Fruit fly (Drosophila melanogaster): ENCODE data around the gene CG42692.

The CG42692 gene

DNA sequence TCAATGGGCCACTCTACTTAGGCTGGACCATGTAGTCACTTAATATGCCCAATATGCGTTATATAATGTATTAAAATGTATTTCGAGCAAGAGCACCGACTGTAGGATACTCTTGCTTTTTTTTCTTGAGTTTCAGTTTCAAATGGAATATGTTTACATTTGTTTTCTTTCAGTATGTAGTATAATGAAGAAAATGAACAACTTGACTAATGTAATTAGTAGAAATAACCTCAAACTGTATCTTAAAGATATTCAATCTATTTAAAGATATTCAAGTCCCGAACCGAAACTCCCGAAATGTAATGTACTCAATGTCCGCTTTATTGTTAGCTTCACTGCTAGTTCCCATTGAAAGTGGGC lies 16.8 kb downstream of the CG42692 start (continued):
- TF ChIP-seq amos (GFP tag; IDR thresholded peaks at IDR 0.05; ENCODE audit: partially characterized antibody): no peak
- no peak for TF ChIP-seq CG4854 (GFP tag; optimal IDR thresholded peaks at IDR 0.05)
- TF ChIP-seq CG7987 (GFP tag; optimal IDR thresholded peaks at IDR 0.05): no peak
- no peak for TF ChIP-seq ase (GFP tag; IDR thresholded peaks at IDR 0.05)
- TF ChIP-seq Eip74EF (GFP tag; optimal IDR thresholded peaks at IDR 0.05): no peak
- TF ChIP-seq CG1529 (GFP tag; optimal IDR thresholded peaks at IDR 0.05): no peak
- no peak for TF ChIP-seq Rfx (GFP tag; IDR thresholded peaks at IDR 0.05)
- TF ChIP-seq Kr (GFP tag; optimal IDR thresholded peaks at IDR 0.05): no peak
- TF ChIP-seq tll (GFP tag; optimal IDR thresholded peaks at IDR 0.05): no peak
- no peak for TF ChIP-seq hbn (GFP tag; IDR thresholded peaks at IDR 0.05; ENCODE audit: partially characterized antibody)
- no peak for TF ChIP-seq Trl (optimal IDR thresholded peaks at IDR 0.05)
- no peak for TF ChIP-seq Trl (GFP tag; optimal IDR thresholded peaks at IDR 0.05)
- no peak for TF ChIP-seq CG4730 (GFP tag; IDR thresholded peaks at IDR 0.05)
- TF ChIP-seq CG7786 (GFP tag; optimal IDR thresholded peaks at IDR 0.05): peak; percentile 39
- TF ChIP-seq CG14667 (GFP tag; IDR thresholded peaks at IDR 0.05): peak; percentile 33; the same call in 1 of the 2 replicates
- no peak for TF ChIP-seq Meics (GFP tag; optimal IDR thresholded peaks at IDR 0.05)
- TF ChIP-seq CG15011 (GFP tag; optimal IDR thresholded peaks at IDR 0.05): no peak
- no peak for TF ChIP-seq sr (GFP tag; IDR thresholded peaks at IDR 0.05)
- TF ChIP-seq Dfd (GFP tag; optimal IDR thresholded peaks at IDR 0.05): no peak
- no peak for TF ChIP-seq CG6272 (GFP tag; IDR thresholded peaks at IDR 0.05)
- no peak for TF ChIP-seq Gsc (GFP tag; IDR thresholded peaks at IDR 0.05)
- no peak for TF ChIP-seq CG12744 (GFP tag; optimal IDR thresholded peaks at IDR 0.05)
- TF ChIP-seq CG16779 (GFP tag; IDR thresholded peaks at IDR 0.05): no peak
- TF ChIP-seq sens (GFP tag): peak; percentile 72
- TF ChIP-seq onecut (GFP tag; IDR thresholded peaks at IDR 0.05): no peak
- TF ChIP-seq CG11723 (GFP tag; optimal IDR thresholded peaks at IDR 0.05): no peak
- TF ChIP-seq slbo (GFP tag; IDR thresholded peaks at IDR 0.05): peak; percentile 45; the same call in 1 of the 2 replicates
- peak; percentile 52 for TF ChIP-seq Xbp1 (GFP tag; optimal IDR thresholded peaks at IDR 0.05)
- TF ChIP-seq ATbp (GFP tag; optimal IDR thresholded peaks at IDR 0.05): no peak
- no peak for TF ChIP-seq crp (GFP tag; optimal IDR thresholded peaks at IDR 0.05)
- no peak for TF ChIP-seq bowl (GFP tag; IDR thresholded peaks at IDR 0.05)
- TF ChIP-seq CG17802 (tag; optimal IDR thresholded peaks at IDR 0.05): no peak
- no peak for TF ChIP-seq usp (GFP tag; optimal IDR thresholded peaks at IDR 0.05)
- TF ChIP-seq eyg (GFP tag; optimal IDR thresholded peaks at IDR 0.05): no peak
- no peak for TF ChIP-seq gcm (GFP tag; optimal IDR thresholded peaks at IDR 0.05)
- no peak for TF ChIP-seq BEAF-32 (GFP tag; optimal IDR thresholded peaks at IDR 0.05)
- peak; percentile 65 for TF ChIP-seq dysf (GFP tag; IDR thresholded peaks at IDR 0.05)
- peak; percentile 40 for TF ChIP-seq lmd (GFP tag; IDR thresholded peaks at IDR 0.05)
- TF ChIP-seq CG14965 (GFP tag; optimal IDR thresholded peaks at IDR 0.05; ENCODE audit: borderline replicate concordance): no peak
- TF ChIP-seq gem (tag; optimal IDR thresholded peaks at IDR 0.05): peak; percentile 79
- no peak for TF ChIP-seq CG18011 (GFP tag; optimal IDR thresholded peaks at IDR 0.05)
- no peak for TF ChIP-seq CG18764 (GFP tag; optimal IDR thresholded peaks at IDR 0.05)
- TF ChIP-seq pan (optimal IDR thresholded peaks at IDR 0.05): no peak
- peak in 1 of 2 experiments; percentile 22 for TF ChIP-seq pan (GFP tag; optimal IDR thresholded peaks at IDR 0.05 in 1 of 2, IDR thresholded peaks at IDR 0.05 in 1 of 2)
- TF ChIP-seq pita (GFP tag; optimal IDR thresholded peaks at IDR 0.05): no peak
- TF ChIP-seq corto (GFP tag; optimal IDR thresholded peaks at IDR 0.05): no peak
- no peak for TF ChIP-seq schlank (tag; optimal IDR thresholded peaks at IDR 0.05)
- no peak for TF ChIP-seq so (GFP tag; IDR thresholded peaks at IDR 0.05)
- TF ChIP-seq vvl (GFP tag; IDR thresholded peaks at IDR 0.05): peak; percentile 34; the same call in 1 of the 2 replicates
- no peak for TF ChIP-seq lab (GFP tag; optimal IDR thresholded peaks at IDR 0.05)
- peak; percentile 63 for TF ChIP-seq nmo (GFP tag; optimal IDR thresholded peaks at IDR 0.05)
- no peak for TF ChIP-seq pho (GFP tag; optimal IDR thresholded peaks at IDR 0.05)
